Worm (Caenorhabditis elegans) whole organism, L1 larva: ENCODE measurements around the gene arrd-15.

ENCODE experiments used
- ama-1 ChIP-seq: fragments of 150-350 bp; optimal IDR thresholded peaks from 2 replicates; lab custom pipeline; 2014
- fkh-10 ChIP-seq: sonication (generic microtip); optimal IDR thresholded peaks from 2 replicates; lab custom pipeline; 2017; ENCODE audit warnings: missing biosample characterization, missing genetic modification reagents, missing genetic modification characterization
- lin-39 ChIP-seq: fragments of 150-350 bp; optimal IDR thresholded peaks from 2 replicates; lab custom pipeline; 2014; ENCODE audit warnings: missing biosample characterization, missing genetic modification reagents, missing genetic modification characterization
- pax-3 ChIP-seq: fragments of 200-800 bp; sonication (Bioruptor generic); optimal IDR thresholded peaks from 2 replicates; lab custom pipeline; 2018; ENCODE audit warnings: mild to moderate bottlenecking, missing genetic modification characterization, moderate library complexity, missing compliant biosample characterization
- unc-30 ChIP-seq: sonication (generic microtip); optimal IDR thresholded peaks from 2 replicates; lab custom pipeline; 2017; ENCODE audit warnings: missing biosample characterization, missing genetic modification characterization

ce11 chrIII:8889931-8890330 is 39.9 kb upstream of the arrd-15 start, which contains the start of gene lnkn-1:
- no peak for TF ChIP-seq lin-39 (tag; lab: Kevin White, UChicago)
- TF ChIP-seq pax-3, result no peak
- no peak for TF ChIP-seq unc-30
- no peak for TF ChIP-seq fkh-10 (GFP tag; lab: Kevin White, UChicago)
- no peak for TF ChIP-seq ama-1 (lab: Kevin White, UChicago)
